Worm (Caenorhabditis elegans): ENCODE measurements around the gene R13D11.3.

The R13D11.3 gene

ce11 chrV:852184-852583 is 37.4 kb downstream of the R13D11.3 start, which contains the start of gene K09C6.3:
K09C6.3 (plus strand) TSS chrV:852484.
- TF ChIP-seq ceh-39 (tag; optimal IDR thresholded peaks at IDR 0.05) (no peak), pha-4 (tag; optimal IDR thresholded peaks at IDR 0.05) (no peak), nhr-12 (tag; optimal IDR thresholded peaks at IDR 0.05) (no peak)

- no peak for TF ChIP-seq drap-1 (GFP tag; optimal IDR thresholded peaks at IDR 0.05)
- no peak for TF ChIP-seq tbx-8 (GFP tag; optimal IDR thresholded peaks at IDR 0.05)
- TF ChIP-seq nhr-28 (tag; optimal IDR thresholded peaks at IDR 0.05) = no peak
- no peak for TF ChIP-seq ham-2 (GFP tag; optimal IDR thresholded peaks at IDR 0.05)
- TF ChIP-seq mep-1 (tag; optimal IDR thresholded peaks at IDR 0.05) = no peak
- TF ChIP-seq nhr-2 (tag; optimal IDR thresholded peaks at IDR 0.05) = no peak
- no peak for TF ChIP-seq zip-8 (tag; optimal IDR thresholded peaks at IDR 0.05)
Measured at ce11 chrV:854966-855365, 40.1 kb downstream of the R13D11.3 start, which contains the start of gene K09C6.9. K09C6.9 (minus strand) TSS chrV:855066.

ce11 chrV:856549-856948 is 41.7 kb downstream of the R13D11.3 start, which contains the start of gene K09C6.2:
K09C6.2 (plus strand) TSS chrV:856849.
- TF ChIP-seq lsy-2 (tag; optimal IDR thresholded peaks at IDR 0.05) (no peak), elt-3 (tag; optimal IDR thresholded peaks at IDR 0.05) (no peak), flh-1 (GFP tag; optimal IDR thresholded peaks at IDR 0.05) (no peak), ham-2 (GFP tag; optimal IDR thresholded peaks at IDR 0.05) (no peak), ceh-39 (tag; optimal IDR thresholded peaks at IDR 0.05) (no peak), ceh-43 (GFP tag; optimal IDR thresholded peaks at IDR 0.05) (no peak), nhr-28 (tag; optimal IDR thresholded peaks at IDR 0.05) (no peak), pha-4 (tag; optimal IDR thresholded peaks at IDR 0.05) (no peak), ztf-11 (tag; optimal IDR thresholded peaks at IDR 0.05) (no peak), sem-2 (GFP tag; optimal IDR thresholded peaks at IDR 0.05) (no peak), M03D4.4 (tag; optimal IDR thresholded peaks at IDR 0.05) (no peak), blmp-1 (tag; optimal IDR thresholded peaks at IDR 0.05) (no peak), ces-1 (GFP tag; optimal IDR thresholded peaks at IDR 0.05) (no peak), unc-62 (GFP tag; optimal IDR thresholded peaks at IDR 0.05) (no peak)

ce11 chrV:858841-859456 is 44.1 kb downstream of the R13D11.3 start:
- no peak for TF ChIP-seq unc-39 (tag; optimal IDR thresholded peaks at IDR 0.05)
- TF ChIP-seq ceh-83 (GFP tag; optimal IDR thresholded peaks at IDR 0.05) = peak; percentile 48
- no peak for TF ChIP-seq ces-1 (GFP tag; optimal IDR thresholded peaks at IDR 0.05)
